Worm (Caenorhabditis elegans) whole organism, young adult: ENCODE measurements around the gene ttr-36.

Experiments used
- B0019.2 ChIP-seq: fragments of 200-800 bp; sonication (Bioruptor generic); conservative IDR thresholded peaks from 2 replicates; pipeline ENCODE4 v1.3.6; 2022; ENCODE audit warnings: missing genetic modification reagents, missing genetic modification characterization, missing compliant biosample characterization
- B0261.1 ChIP-seq: sonication (generic microtip); optimal IDR thresholded peaks from 2 replicates; lab custom pipeline; 2016; ENCODE audit warnings: mild to moderate bottlenecking, missing genetic modification characterization, moderate library complexity, missing compliant biosample characterization
- F10E7.11 ChIP-seq: sonication (generic microtip); optimal IDR thresholded peaks from 2 replicates; lab custom pipeline; 2017; ENCODE audit warnings: mild to moderate bottlenecking, missing genetic modification characterization, moderate library complexity, missing compliant biosample characterization
- F22D6.2 ChIP-seq: sonication (generic microtip); optimal IDR thresholded peaks from 2 replicates; lab custom pipeline; 2016; ENCODE audit warnings: mild to moderate bottlenecking, missing genetic modification characterization, missing compliant biosample characterization
- F33H1.4 ChIP-seq: fragments of 200-800 bp; sonication (Bioruptor generic); IDR thresholded peaks from 2 replicates; pipeline ENCODE4 v1.3.6; 2022; ENCODE audit warnings: missing genetic modification reagents, missing genetic modification characterization, missing compliant biosample characterization
- F52B5.7 ChIP-seq: sonication (generic microtip); optimal IDR thresholded peaks from 2 replicates; lab custom pipeline; 2016; ENCODE audit warnings: mild to moderate bottlenecking, missing genetic modification characterization, missing compliant biosample characterization
- T07F8.4 ChIP-seq: sonication (generic microtip); optimal IDR thresholded peaks from 2 replicates; lab custom pipeline; 2016; ENCODE audit warnings: mild to moderate bottlenecking, missing genetic modification characterization, moderate library complexity, missing compliant biosample characterization
- T26A5.8 ChIP-seq: sonication (generic microtip); optimal IDR thresholded peaks from 2 replicates; lab custom pipeline; 2016; ENCODE audit warnings: missing genetic modification characterization, missing compliant biosample characterization
- Y79H2A.3 ChIP-seq: fragments of 200-800 bp; sonication (Bioruptor generic); conservative IDR thresholded peaks from 2 replicates; pipeline ENCODE4 v1.3.6; 2022; ENCODE audit warnings: missing genetic modification reagents, missing genetic modification characterization, missing compliant biosample characterization
- aptf-3 ChIP-seq: fragments of 200-800 bp; sonication (Bioruptor generic); IDR thresholded peaks from 2 replicates; pipeline ENCODE4 v1.3.6; 2022; ENCODE audit warnings: missing genetic modification characterization, missing compliant biosample characterization
- attf-6 ChIP-seq: fragments of 200-800 bp; sonication (Bioruptor generic); IDR thresholded peaks from 2 replicates; pipeline ENCODE4 v1.3.6; 2022; ENCODE audit warnings: missing genetic modification reagents, missing genetic modification characterization, missing compliant biosample characterization
- cebp-2 ChIP-seq: fragments of 200-800 bp; sonication (Bioruptor generic); IDR thresholded peaks from 2 replicates; pipeline ENCODE4 v1.3.6; 2022; ENCODE audit warnings: missing genetic modification characterization, missing compliant biosample characterization
- ceh-27 ChIP-seq: fragments of 200-800 bp; sonication (Bioruptor generic); optimal IDR thresholded peaks from 2 replicates; lab custom pipeline; 2018; ENCODE audit warnings: mild to moderate bottlenecking, missing genetic modification characterization, moderate library complexity, missing compliant biosample characterization
- dox-1 ChIP-seq: fragments of 200-800 bp; sonication (Bioruptor generic); IDR thresholded peaks from 2 replicates; pipeline ENCODE4 v1.3.6; 2022; ENCODE audit warnings: missing genetic modification reagents, missing genetic modification characterization, missing compliant biosample characterization
- egl-18 ChIP-seq: fragments of 200-800 bp; sonication (Bioruptor generic); IDR thresholded peaks from 2 replicates; pipeline ENCODE4 v1.3.6; 2022; ENCODE audit warnings: missing genetic modification reagents, missing genetic modification characterization, missing compliant biosample characterization
- ekl-4 ChIP-seq: fragments of 200-800 bp; sonication (Bioruptor generic); IDR thresholded peaks from 2 replicates; pipeline ENCODE4 v1.3.6; 2022; ENCODE audit warnings: missing genetic modification reagents, missing genetic modification characterization, missing compliant biosample characterization
- ets-4 ChIP-seq: fragments of 200-800 bp; sonication (Bioruptor generic); optimal IDR thresholded peaks from 2 replicates; lab custom pipeline; 2018; ENCODE audit warnings: mild to moderate bottlenecking, missing genetic modification characterization, missing compliant biosample characterization
- hlh-12 ChIP-seq: sonication (generic microtip); optimal IDR thresholded peaks from 2 replicates; lab custom pipeline; 2016; ENCODE audit warnings: missing genetic modification characterization, missing compliant biosample characterization
- hsf-1 ChIP-seq: fragments of 200-800 bp; sonication (Bioruptor generic); IDR thresholded peaks from 2 replicates; pipeline ENCODE4 v1.3.6; 2022; ENCODE audit warnings: missing genetic modification reagents, missing genetic modification characterization, missing compliant biosample characterization
- let-607 ChIP-seq, 2 experiments: fragments of 200-800 bp in 1 of 2; sonication (Bioruptor generic) in 1 of 2; sonication (generic microtip) in 1 of 2; optimal IDR thresholded peaks; 2 replicates each; lab custom pipeline; 2016 to 2018; ENCODE audit warnings: mild to moderate bottlenecking in 2 of 2, missing compliant biosample characterization in 2 of 2, missing genetic modification characterization in 2 of 2, moderate library complexity in 2 of 2, missing genotype in 1 of 2
- lir-1 ChIP-seq: fragments of 200-800 bp; sonication (Bioruptor generic); conservative IDR thresholded peaks from 2 replicates; pipeline ENCODE4 v1.3.6; 2022; ENCODE audit warnings: missing genetic modification reagents, missing genetic modification characterization, missing compliant biosample characterization
- lsy-27 ChIP-seq: sonication (generic microtip); optimal IDR thresholded peaks from 2 replicates; lab custom pipeline; 2017; ENCODE audit warnings: missing genetic modification characterization, mild to moderate bottlenecking, missing compliant biosample characterization, antibody characterized with exemption, missing genotype, borderline replicate concordance; ENCODE audit not compliant: insufficient read depth
- mxl-1 ChIP-seq: sonication (generic microtip); optimal IDR thresholded peaks from 2 replicates; lab custom pipeline; 2016; ENCODE audit warnings: missing genetic modification characterization, missing compliant biosample characterization
- nfya-1 ChIP-seq: sonication (generic microtip); optimal IDR thresholded peaks from 2 replicates; lab custom pipeline; 2017; ENCODE audit warnings: antibody characterized with exemption, missing compliant biosample characterization, missing genetic modification characterization, borderline replicate concordance; ENCODE audit not compliant: insufficient read depth
- nfya-2 ChIP-seq: fragments of 200-800 bp; sonication (Bioruptor generic); IDR thresholded peaks from 2 replicates; pipeline ENCODE4 v1.3.6; 2022; ENCODE audit warnings: missing genetic modification reagents, missing genetic modification characterization, missing compliant biosample characterization
- nfyb-1 ChIP-seq: fragments of 200-800 bp; sonication (Bioruptor generic); IDR thresholded peaks from 2 replicates; pipeline ENCODE4 v1.3.6; 2022; ENCODE audit warnings: missing genetic modification reagents, missing genetic modification characterization, missing compliant biosample characterization
- nhr-179 ChIP-seq: sonication (generic microtip); optimal IDR thresholded peaks from 2 replicates; lab custom pipeline; 2016; ENCODE audit warnings: mild to moderate bottlenecking, missing genetic modification characterization, missing compliant biosample characterization
- nhr-80 ChIP-seq: sonication (generic microtip); optimal IDR thresholded peaks from 2 replicates; lab custom pipeline; 2016; ENCODE audit warnings: missing genetic modification characterization, missing compliant biosample characterization
- pbrm-1 ChIP-seq: fragments of 200-800 bp; sonication (Bioruptor generic); IDR thresholded peaks from 2 replicates; pipeline ENCODE4 v1.3.6; 2022; ENCODE audit warnings: missing genetic modification reagents, missing genetic modification characterization, missing compliant biosample characterization
- pha-4 ChIP-seq: fragments of 150-350 bp; sonication (generic microtip); optimal IDR thresholded peaks from 2 replicates; lab custom pipeline; 2014; ENCODE audit warnings: missing biosample characterization, missing genetic modification reagents, missing genetic modification characterization
- rec-8 ChIP-seq, 2 experiments: sonication (generic microtip); optimal IDR thresholded peaks; 2 replicates each; lab custom pipeline; 2016; ENCODE audit warnings: mild to moderate bottlenecking in 2 of 2, missing genetic modification characterization in 2 of 2, missing genetic modification reagents in 2 of 2, missing genotype in 2 of 2, missing biosample characterization in 1 of 2, missing compliant biosample characterization in 1 of 2, moderate library complexity in 1 of 2
- sdz-38 ChIP-seq: sonication (generic microtip); optimal IDR thresholded peaks from 2 replicates; lab custom pipeline; 2016; ENCODE audit warnings: missing genotype, missing genetic modification characterization, missing compliant biosample characterization
- tbp1 ChIP-seq: fragments of 200-800 bp; sonication (Bioruptor generic); optimal IDR thresholded peaks from 2 replicates; lab custom pipeline; 2018; ENCODE audit warnings: mild to moderate bottlenecking, missing genetic modification characterization, missing compliant biosample characterization
- tlf-1 ChIP-seq: fragments of 200-800 bp; sonication (Bioruptor generic); optimal IDR thresholded peaks from 2 replicates; lab custom pipeline; 2018; ENCODE audit warnings: mild to moderate bottlenecking, missing genetic modification characterization, missing compliant biosample characterization
- unc-130 ChIP-seq: sonication (generic microtip); optimal IDR thresholded peaks from 2 replicates; lab custom pipeline; 2016; ENCODE audit warnings: missing genetic modification reagents, missing genetic modification characterization, missing compliant biosample characterization
- ztf-22 ChIP-seq: fragments of 200-800 bp; sonication (Bioruptor generic); optimal IDR thresholded peaks from 2 replicates; lab custom pipeline; 2018; ENCODE audit warnings: mild to moderate bottlenecking, missing genetic modification characterization, moderate library complexity, missing compliant biosample characterization

The ttr-36 gene

ce11 chrX:6536701-6537279 lies 26.1 kb downstream of the ttr-36 start, which contains the start of gene ilys-5 (continued):
- TF ChIP-seq hlh-12 (tag; lab: Kevin White, UChicago) (no peak), rec-8 (tag; optimal IDR thresholded peaks at IDR 0.05; lab: Kevin White, UChicago) (no peak), T26A5.8 (no peak), sdz-38 (tag; lab: Kevin White, UChicago) (no peak), F33H1.4 (GFP tag; lab: Robert Waterston, UW) (no peak), nhr-179 (tag; lab: Kevin White, UChicago) (no peak), lir-1 (GFP tag; lab: Robert Waterston, UW) (no peak), F22D6.2 (no peak), hsf-1 (GFP tag; lab: Robert Waterston, UW) (0 out of 2 replicates have a peak, but pooled peaks have one; percentile 42), egl-18 (GFP tag; lab: Robert Waterston, UW) (no peak), B0019.2 (GFP tag; lab: Robert Waterston, UW) (no peak), nfya-2 (GFP tag; lab: Robert Waterston, UW) (no peak), attf-6 (GFP tag; lab: Robert Waterston, UW) (no peak), pbrm-1 (no peak), aptf-3 (GFP tag; lab: Robert Waterston, UW) (no peak), F10E7.11 (no peak), pha-4 (tag; lab: Kevin White, UChicago) (no peak), tbp1 (GFP tag; lab: Kevin White, UChicago) (no peak), T07F8.4 (tag; lab: Kevin White, UChicago) (no peak), tlf-1 (GFP tag; lab: Kevin White, UChicago) (no peak), mxl-1 (tag; lab: Kevin White, UChicago) (no peak), unc-130 (no peak), ekl-4 (GFP tag; lab: Robert Waterston, UW) (no peak), ztf-22 (GFP tag; lab: Kevin White, UChicago) (peak; percentile 24)

ce11 chrX:6538068-6538467 lies 27.3 kb downstream of the ttr-36 start:
- no peak for TF ChIP-seq Y79H2A.3 (GFP tag; lab: Robert Waterston, UW)
- TF ChIP-seq nhr-80 (tag; lab: Kevin White, UChicago), result peak; percentile 86
- TF ChIP-seq cebp-2 (GFP tag; lab: Robert Waterston, UW), result no peak
- TF ChIP-seq dox-1 (GFP tag; lab: Robert Waterston, UW), result no peak
- no peak for TF ChIP-seq nfyb-1
- TF ChIP-seq lsy-27, result no peak
- TF ChIP-seq ets-4 (GFP tag; lab: Kevin White, UChicago), result no peak

DNA sequence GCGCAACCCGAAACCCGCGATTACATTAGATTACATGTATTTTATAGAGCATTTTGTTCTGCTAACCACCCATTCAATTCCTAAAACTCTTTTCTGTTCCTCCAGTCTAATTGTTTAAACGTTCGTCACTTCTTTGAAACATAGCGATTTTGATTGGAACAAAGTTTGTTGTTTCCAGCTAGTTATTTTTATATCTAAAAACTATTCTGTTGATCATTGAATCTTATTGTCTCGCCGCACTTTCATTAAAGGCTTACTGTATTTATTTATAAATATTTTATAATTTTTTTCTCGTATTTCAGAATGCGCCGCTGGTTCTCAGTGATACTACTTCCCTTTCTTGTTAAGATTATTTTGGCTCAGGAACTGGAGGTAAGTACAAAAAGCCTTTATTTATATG lies 32.0 kb downstream of the ttr-36 start, which contains the start of gene T14E8.2:
Gene T14E8.2 (plus strand): TSS at position 301 of the 400 bp plus-strand sequence.
- TF ChIP-seq let-607 (tag; optimal IDR thresholded peaks at IDR 0.05; lab: Kevin White, UChicago) (no peak), nfya-1 (tag; lab: Kevin White, UChicago) (no peak), B0261.1 (tag; lab: Kevin White, UChicago) (no peak), F52B5.7 (no peak), unc-130 (no peak), ceh-27 (GFP tag; lab: Kevin White, UChicago) (no peak)
